Worm (Caenorhabditis elegans) whole organism, L2 larva: Measurements from ENCODE around the gene cest-1.2.
"Not testable (repeated sequence)": the region's sequence is repeated elsewhere in the genome, so short reads cannot be mapped to it uniquely, and the experiment has no call there.

ENCODE experiments used
- C34F6.9 ChIP-seq: fragments of 150-350 bp; optimal IDR thresholded peaks from 2 replicates; lab custom pipeline; 2014; ENCODE audit warnings: missing biosample characterization, missing genetic modification characterization
- F13H6.1 ChIP-seq: sonication (generic microtip); optimal IDR thresholded peaks from 2 replicates; lab custom pipeline; 2016; ENCODE audit warnings: missing genetic modification characterization, missing compliant biosample characterization
- R02D3.7 ChIP-seq: fragments of 150-350 bp; optimal IDR thresholded peaks from 2 replicates; lab custom pipeline; 2014; ENCODE audit warnings: missing biosample characterization, missing genetic modification characterization
- Y55F3AM.14 ChIP-seq: fragments of 200-800 bp; sonication (Bioruptor generic); optimal IDR thresholded peaks from 2 replicates; lab custom pipeline; 2018; ENCODE audit warnings: mild to moderate bottlenecking, missing genetic modification characterization, missing compliant biosample characterization
- ZK546.5 ChIP-seq: sonication (generic microtip); optimal IDR thresholded peaks from 2 replicates; lab custom pipeline; 2017; ENCODE audit warnings: missing biosample characterization, missing genetic modification characterization
- alr-1 ChIP-seq: fragments of 150-350 bp; optimal IDR thresholded peaks from 2 replicates; lab custom pipeline; 2014; ENCODE audit warnings: missing biosample characterization, missing genetic modification characterization
- aly-2 ChIP-seq: fragments of 150-350 bp; optimal IDR thresholded peaks from 2 replicates; lab custom pipeline; 2014; ENCODE audit warnings: missing biosample characterization, missing genetic modification characterization
- ama-1 ChIP-seq: fragments of 150-350 bp; optimal IDR thresholded peaks from 2 replicates; lab custom pipeline; 2018; ENCODE audit warnings: inconsistent platforms
- blmp-1 ChIP-seq: sonication (generic microtip); optimal IDR thresholded peaks from 2 replicates; lab custom pipeline; 2017; ENCODE audit warnings: missing genetic modification characterization, mild to moderate bottlenecking, missing compliant biosample characterization, antibody characterized with exemption, moderate library complexity; ENCODE audit not compliant: insufficient read depth
- ceh-16 ChIP-seq: fragments of 150-350 bp; optimal IDR thresholded peaks from 2 replicates; lab custom pipeline; 2014; ENCODE audit warnings: missing biosample characterization, missing genetic modification characterization
- ceh-82 ChIP-seq: fragments of 150-350 bp; optimal IDR thresholded peaks from 2 replicates; lab custom pipeline; 2014; ENCODE audit warnings: missing biosample characterization, missing genetic modification characterization
- crh-2 ChIP-seq: sonication (generic microtip); optimal IDR thresholded peaks from 2 replicates; lab custom pipeline; 2017; ENCODE audit warnings: missing biosample characterization, missing genetic modification characterization
- dmd-4 ChIP-seq: sonication (generic microtip); optimal IDR thresholded peaks from 2 replicates; lab custom pipeline; 2017; ENCODE audit warnings: missing biosample characterization, missing genetic modification characterization
- egl-27 ChIP-seq: sonication (generic microtip); optimal IDR thresholded peaks from 3 replicates; lab custom pipeline; 2017; ENCODE audit warnings: missing biosample characterization, missing genetic modification reagents, missing genetic modification characterization
- elt-1 ChIP-seq: fragments of 150-350 bp; optimal IDR thresholded peaks from 2 replicates; lab custom pipeline; 2014; ENCODE audit warnings: missing biosample characterization, missing genetic modification characterization
- elt-3 ChIP-seq: sonication (generic microtip); optimal IDR thresholded peaks from 2 replicates; lab custom pipeline; 2017; ENCODE audit warnings: missing biosample characterization, missing genetic modification characterization
- fos-1 ChIP-seq: fragments of 150-350 bp; optimal IDR thresholded peaks from 2 replicates; lab custom pipeline; 2014; ENCODE audit warnings: missing biosample characterization, missing genetic modification characterization
- gmeb-1 ChIP-seq: fragments of 150-350 bp; optimal IDR thresholded peaks from 2 replicates; lab custom pipeline; 2014; ENCODE audit warnings: missing biosample characterization, missing genetic modification characterization
- lin-11 ChIP-seq: fragments of 150-350 bp; sonication (generic microtip); optimal IDR thresholded peaks from 2 replicates; lab custom pipeline; 2014; ENCODE audit warnings: missing biosample characterization, missing genetic modification characterization, inconsistent platforms, mixed read lengths
- lin-13 ChIP-seq: fragments of 150-350 bp; optimal IDR thresholded peaks from 2 replicates; lab custom pipeline; 2014; ENCODE audit warnings: missing biosample characterization, missing genetic modification reagents, missing genetic modification characterization
- lin-39 ChIP-seq: fragments of 150-350 bp; optimal IDR thresholded peaks from 2 replicates; lab custom pipeline; 2014; ENCODE audit warnings: missing biosample characterization, missing genetic modification reagents, missing genetic modification characterization
- lsy-2 ChIP-seq, 2 experiments: fragments of 150-350 bp in 1 of 2; sonication (generic microtip) in 1 of 2; optimal IDR thresholded peaks; 2 replicates each; lab custom pipeline; 2014 to 2017; ENCODE audit warnings: missing biosample characterization in 2 of 2, missing genetic modification characterization in 2 of 2
- mab-5 ChIP-seq: fragments of 150-350 bp; optimal IDR thresholded peaks from 2 replicates; lab custom pipeline; 2014; ENCODE audit warnings: missing biosample characterization, missing genetic modification characterization
- mbf-1 ChIP-seq: sonication (generic microtip); optimal IDR thresholded peaks from 2 replicates; lab custom pipeline; 2017; ENCODE audit warnings: missing biosample characterization, missing genetic modification characterization
- mdl-1 ChIP-seq, 2 experiments: fragments of 150-350 bp in 1 of 2; sonication (generic microtip) in 1 of 2; optimal IDR thresholded peaks; 2 replicates each; lab custom pipeline; 2017; ENCODE audit warnings: missing biosample characterization in 2 of 2, missing genetic modification characterization in 2 of 2
- nhr-10 ChIP-seq: sonication (generic microtip); optimal IDR thresholded peaks from 2 replicates; lab custom pipeline; 2017; ENCODE audit warnings: missing biosample characterization, missing genetic modification characterization
- nhr-11 ChIP-seq: fragments of 150-350 bp; optimal IDR thresholded peaks from 2 replicates; lab custom pipeline; 2014; ENCODE audit warnings: missing biosample characterization, missing genetic modification characterization
- nhr-12 ChIP-seq: fragments of 150-350 bp; optimal IDR thresholded peaks from 2 replicates; lab custom pipeline; 2014; ENCODE audit warnings: missing biosample characterization, missing genetic modification characterization
- nhr-129 ChIP-seq: fragments of 150-350 bp; optimal IDR thresholded peaks from 2 replicates; lab custom pipeline; 2014; ENCODE audit warnings: missing biosample characterization, missing genetic modification characterization
- nhr-21 ChIP-seq: fragments of 150-350 bp; optimal IDR thresholded peaks from 2 replicates; lab custom pipeline; 2014; ENCODE audit warnings: missing biosample characterization, missing genetic modification characterization
- nhr-23 ChIP-seq: fragments of 150-350 bp; optimal IDR thresholded peaks from 2 replicates; lab custom pipeline; 2014; ENCODE audit warnings: missing biosample characterization, missing genetic modification reagents, missing genetic modification characterization
- nhr-237 ChIP-seq: fragments of 150-350 bp; optimal IDR thresholded peaks from 2 replicates; lab custom pipeline; 2014; ENCODE audit warnings: missing biosample characterization, missing genetic modification characterization
- nhr-25 ChIP-seq: fragments of 150-350 bp; sonication (generic microtip); optimal IDR thresholded peaks from 3 replicates; lab custom pipeline; 2014; ENCODE audit warnings: missing biosample characterization, missing genetic modification characterization
- nhr-6 ChIP-seq: fragments of 150-350 bp; optimal IDR thresholded peaks from 2 replicates; lab custom pipeline; 2014; ENCODE audit warnings: missing biosample characterization, missing genetic modification characterization
- nhr-77 ChIP-seq: fragments of 150-350 bp; optimal IDR thresholded peaks from 2 replicates; lab custom pipeline; 2014; ENCODE audit warnings: missing biosample characterization, missing genetic modification characterization
- peb-1 ChIP-seq: fragments of 150-350 bp; optimal IDR thresholded peaks from 2 replicates; lab custom pipeline; 2014; ENCODE audit warnings: missing biosample characterization, missing genetic modification characterization
- sem-4 ChIP-seq: fragments of 150-350 bp; optimal IDR thresholded peaks from 2 replicates; lab custom pipeline; 2014; ENCODE audit warnings: missing biosample characterization, missing genetic modification reagents, missing genetic modification characterization
- skn-1 ChIP-seq: sonication (generic microtip); optimal IDR thresholded peaks from 2 replicates; lab custom pipeline; 2017; ENCODE audit warnings: missing biosample characterization, missing genetic modification characterization
- sma-3 ChIP-seq: sonication (generic microtip); optimal IDR thresholded peaks from 2 replicates; lab custom pipeline; 2016; ENCODE audit warnings: missing genetic modification reagents, missing genetic modification characterization, missing compliant biosample characterization
- sma-9 ChIP-seq, 2 experiments: fragments of 150-350 bp in 1 of 2; sonication (generic microtip) in 1 of 2; optimal IDR thresholded peaks; 2 replicates each; lab custom pipeline; 2014 to 2016; ENCODE audit warnings: missing genetic modification characterization in 2 of 2, mild to moderate bottlenecking in 1 of 2, missing biosample characterization in 1 of 2, missing compliant biosample characterization in 1 of 2, missing genetic modification reagents in 1 of 2, moderate library complexity in 1 of 2
- snpc-4 ChIP-seq: fragments of 150-350 bp; optimal IDR thresholded peaks from 2 replicates; lab custom pipeline; 2014; ENCODE audit warnings: missing biosample characterization, missing genetic modification characterization
- unc-39 ChIP-seq: fragments of 150-350 bp; optimal IDR thresholded peaks from 2 replicates; lab custom pipeline; 2014; ENCODE audit warnings: missing biosample characterization, missing genetic modification characterization
- unc-55 ChIP-seq: fragments of 150-350 bp; sonication (generic microtip); optimal IDR thresholded peaks from 3 replicates; lab custom pipeline; 2014; ENCODE audit warnings: missing biosample characterization, missing genetic modification reagents, missing genetic modification characterization
- unc-62 ChIP-seq: fragments of 150-350 bp; optimal IDR thresholded peaks from 2 replicates; lab custom pipeline; 2014; ENCODE audit warnings: missing biosample characterization, missing genetic modification reagents, missing genetic modification characterization
- zag-1 ChIP-seq: fragments of 150-350 bp; optimal IDR thresholded peaks from 2 replicates; lab custom pipeline; 2014; ENCODE audit warnings: missing biosample characterization, missing genetic modification characterization
- ztf-1 ChIP-seq: fragments of 200-800 bp; sonication (Bioruptor generic); conservative IDR thresholded peaks from 2 replicates; pipeline ENCODE4 v1.3.6; 2022; ENCODE audit warnings: missing genetic modification characterization, missing compliant biosample characterization
- ztf-11 ChIP-seq: sonication (generic microtip); optimal IDR thresholded peaks from 2 replicates; lab custom pipeline; 2017; ENCODE audit warnings: missing biosample characterization, missing genetic modification characterization
- ztf-4 ChIP-seq: fragments of 150-350 bp; optimal IDR thresholded peaks from 2 replicates; lab custom pipeline; 2014; ENCODE audit warnings: missing biosample characterization, missing genetic modification characterization

Gene cest-1.2

ce11 chrV:14160698-14161097 lies at the start of gene cest-1.2:
Gene cest-1.2, minus strand, starts transcription at chrV:14160862.
- TF ChIP-seq C34F6.9 (tag; lab: Kevin White, UChicago) (no peak), fos-1 (tag; lab: Kevin White, UChicago) (peak; percentile 25), alr-1 (tag; lab: Kevin White, UChicago) (no peak), ceh-16 (no peak), gmeb-1 (tag; lab: Kevin White, UChicago) (peak; percentile 4)

DNA sequence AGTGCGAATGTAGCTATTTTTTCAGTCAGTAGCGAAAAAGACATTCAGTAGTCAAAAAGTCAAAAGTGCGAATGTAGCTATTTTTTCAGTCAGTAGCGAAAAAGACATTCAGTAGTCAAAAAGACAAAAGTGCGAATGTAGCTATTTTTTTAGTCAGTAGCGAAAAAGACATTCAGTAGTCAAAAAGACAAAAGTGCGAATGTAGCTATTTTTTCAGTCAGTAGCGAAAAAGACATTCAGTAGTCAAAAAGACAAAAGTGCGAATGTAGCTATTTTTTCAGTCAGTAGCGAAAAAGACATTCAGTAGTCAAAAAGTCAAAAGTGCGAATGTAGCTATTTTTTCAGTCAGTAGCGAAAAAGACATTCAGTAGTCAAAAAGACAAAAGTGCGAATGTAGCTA lies 44.6 kb upstream of the cest-1.2 start, which contains the start of gene T16A9.3:
Gene T16A9.3 (plus strand): TSS at position 301 of the 400 bp plus-strand sequence.
- TF ChIP-seq nhr-21, crh-2, R02D3.7 (tag; lab: Kevin White, UChicago): not testable (repeated sequence)
- TF ChIP-seq, all 48 proteins: peak for 0; not testable (repeated sequence) for 48

DNA sequence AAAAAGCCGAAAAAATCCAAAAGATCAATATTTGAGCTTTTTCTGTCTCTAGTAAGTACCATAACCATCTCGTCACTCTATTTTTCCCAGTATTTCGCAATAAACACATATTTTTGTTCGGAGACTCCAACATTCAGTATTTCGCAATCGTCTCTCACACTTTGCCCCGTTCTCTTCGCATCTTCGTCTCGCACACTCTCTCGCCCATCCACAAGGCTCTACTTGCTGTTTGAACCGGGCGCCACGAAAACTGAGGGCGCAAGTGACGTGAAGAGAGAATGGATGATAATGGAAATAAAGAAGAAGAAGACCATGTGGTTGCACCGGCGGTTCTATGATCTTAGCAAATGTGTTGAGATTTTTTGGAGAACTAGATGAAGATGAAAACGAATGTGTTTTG lies 39.4 kb upstream of the cest-1.2 start:
- peak; percentile 74 for TF ChIP-seq ceh-82 (tag; lab: Kevin White, UChicago)
- no peak for TF ChIP-seq ztf-1 (GFP tag; lab: Robert Waterston, UW)
- peak; percentile 66 for TF ChIP-seq blmp-1 (tag; lab: Kevin White, UChicago)
- TF ChIP-seq sma-3 (GFP tag; lab: Kevin White, UChicago), result peak; percentile 91
- TF ChIP-seq mdl-1 (tag; optimal IDR thresholded peaks at IDR 0.05; lab: Kevin White, UChicago), result peak; percentile 79 to 86
- peak; percentile 55 for TF ChIP-seq nhr-11
- peak; percentile 94 for TF ChIP-seq F13H6.1 (tag; lab: Kevin White, UChicago)
- peak; percentile 97 for TF ChIP-seq unc-55
- TF ChIP-seq nhr-12 (tag; lab: Kevin White, UChicago), result peak; percentile 30
- peak; percentile 90 for TF ChIP-seq nhr-21 (tag; lab: Kevin White, UChicago)
- TF ChIP-seq nhr-6 (tag; lab: Kevin White, UChicago), result no peak
- TF ChIP-seq nhr-10, result peak; percentile 87
- TF ChIP-seq alr-1 (tag; lab: Kevin White, UChicago), result no peak
- TF ChIP-seq elt-1 (tag; lab: Kevin White, UChicago), result no peak
- peak; percentile 81 for TF ChIP-seq sem-4 (tag; lab: Kevin White, UChicago)
- TF ChIP-seq snpc-4 (tag; lab: Kevin White, UChicago), result peak; percentile 65
- TF ChIP-seq nhr-237 (tag; lab: Kevin White, UChicago), result no peak
- no peak for TF ChIP-seq ztf-11 (tag; lab: Kevin White, UChicago)
- peak; percentile 73 for TF ChIP-seq Y55F3AM.14 (GFP tag; lab: Kevin White, UChicago)
- peak; percentile 66 for TF ChIP-seq mab-5 (tag; lab: Kevin White, UChicago)
- TF ChIP-seq ama-1, result peak; percentile 68
- TF ChIP-seq egl-27 (tag; lab: Kevin White, UChicago), result peak; percentile 90
- TF ChIP-seq aly-2 (tag; lab: Kevin White, UChicago), result no peak
- TF ChIP-seq lsy-2 (tag; optimal IDR thresholded peaks at IDR 0.05; lab: Kevin White, UChicago), result peak; percentile 74 to 90
- TF ChIP-seq elt-3 (tag; lab: Kevin White, UChicago), result no peak
- no peak for TF ChIP-seq lin-39 (tag; lab: Kevin White, UChicago)
- TF ChIP-seq peb-1 (tag; lab: Kevin White, UChicago), result no peak
- TF ChIP-seq skn-1 (tag; lab: Kevin White, UChicago), result peak; percentile 40
- TF ChIP-seq ZK546.5 (tag; lab: Kevin White, UChicago), result no peak
- peak; percentile 78 for TF ChIP-seq lin-13
- TF ChIP-seq dmd-4 (tag; lab: Kevin White, UChicago), result no peak
- TF ChIP-seq unc-39 (tag; lab: Kevin White, UChicago), result no peak
- TF ChIP-seq crh-2 (tag; lab: Kevin White, UChicago), result peak; percentile 94
- peak; percentile 88 for TF ChIP-seq nhr-25 (tag; lab: Kevin White, UChicago)
- peak; percentile 79 for TF ChIP-seq gmeb-1 (tag; lab: Kevin White, UChicago)
- TF ChIP-seq ceh-16, result no peak
- peak; percentile 19 for TF ChIP-seq unc-62 (GFP tag; lab: Kevin White, UChicago)
- TF ChIP-seq lin-11 (tag; lab: Kevin White, UChicago), result peak; percentile 77
- TF ChIP-seq sma-9 (GFP tag; optimal IDR thresholded peaks at IDR 0.05; lab: Kevin White, UChicago), result peak; percentile 94
- TF ChIP-seq sma-9 (tag; optimal IDR thresholded peaks at IDR 0.05; lab: Kevin White, UChicago), result no peak
- no peak for TF ChIP-seq mbf-1 (tag; lab: Kevin White, UChicago)
- TF ChIP-seq nhr-77 (tag; lab: Kevin White, UChicago), result peak; percentile 26
- peak; percentile 91 for TF ChIP-seq fos-1 (tag; lab: Kevin White, UChicago)
- peak; percentile 95 for TF ChIP-seq zag-1 (tag; lab: Kevin White, UChicago)
- no peak for TF ChIP-seq nhr-23 (tag; lab: Kevin White, UChicago)
- TF ChIP-seq C34F6.9 (tag; lab: Kevin White, UChicago), result peak; percentile 97
- TF ChIP-seq nhr-129 (tag; lab: Kevin White, UChicago), result peak; percentile 97
- no peak for TF ChIP-seq R02D3.7 (tag; lab: Kevin White, UChicago)
- TF ChIP-seq ztf-4 (tag; lab: Kevin White, UChicago), result peak; percentile 92
